Fruit fly (Drosophila melanogaster) whole organism, prepupa: ENCODE data around the gene CG8312.

Experiments used
- CG1621 ChIP-seq: fragments of 200-800 bp; sonication (Bioruptor generic); optimal IDR thresholded peaks from 3 replicates; lab custom pipeline; 2018; ENCODE audit warnings: missing biosample characterization, mild to moderate bottlenecking, missing genetic modification characterization
- CG32006 ChIP-seq: fragments of 200-800 bp; sonication (Bioruptor generic); optimal IDR thresholded peaks from 3 replicates; lab custom pipeline; 2017; ENCODE audit warnings: missing biosample characterization, mild to moderate bottlenecking, missing genetic modification characterization
- CG34406 ChIP-seq: fragments of 200-800 bp; sonication (Bioruptor generic); optimal IDR thresholded peaks from 3 replicates; lab custom pipeline; 2016; ENCODE audit warnings: missing biosample characterization, missing genetic modification characterization
- CG6808 ChIP-seq: fragments of 200-800 bp; sonication (Bioruptor generic); optimal IDR thresholded peaks from 3 replicates; lab custom pipeline; 2017; ENCODE audit warnings: missing biosample characterization, missing genetic modification characterization, mild to moderate bottlenecking, moderate library complexity, missing genetic modification reagents
- CG6854 ChIP-seq: fragments of 200-800 bp; sonication (Bioruptor generic); optimal IDR thresholded peaks from 2 replicates; lab custom pipeline; 2017; ENCODE audit warnings: missing biosample characterization, mild to moderate bottlenecking, missing genetic modification characterization
- CG8119 ChIP-seq: fragments of 200-800 bp; sonication (Bioruptor generic); IDR thresholded peaks from 3 replicates; pipeline ENCODE4 v1.3.6; 2022; ENCODE audit warnings: missing biosample characterization, missing genetic modification characterization
- Ets96B ChIP-seq: fragments of 200-800 bp; optimal IDR thresholded peaks from 2 replicates; lab custom pipeline; 2019; ENCODE audit warnings: missing biosample characterization, mild to moderate bottlenecking, missing genetic modification characterization, moderate library complexity
- Hr39 ChIP-seq: fragments of 200-800 bp; sonication (Bioruptor generic); optimal IDR thresholded peaks from 2 replicates; lab custom pipeline; 2016; ENCODE audit warnings: missing biosample characterization, missing genetic modification characterization
- OdsH ChIP-seq: fragments of 200-800 bp; sonication (Bioruptor generic); optimal IDR thresholded peaks from 3 replicates; lab custom pipeline; 2016; ENCODE audit warnings: missing biosample characterization, missing genetic modification characterization
- acj6 ChIP-seq: fragments of 200-800 bp; sonication (Bioruptor generic); optimal IDR thresholded peaks from 3 replicates; lab custom pipeline; 2016; ENCODE audit warnings: missing biosample characterization, missing genetic modification characterization
- pdm3 ChIP-seq: fragments of 200-800 bp; sonication (Bioruptor generic); optimal IDR thresholded peaks from 3 replicates; lab custom pipeline; 2016; ENCODE audit warnings: missing biosample characterization, missing genetic modification characterization
- salr ChIP-seq, 2 experiments: fragments of 200-800 bp; sonication (Bioruptor generic); optimal IDR thresholded peaks; 3 replicates each; lab custom pipeline; 2016 to 2018; ENCODE audit warnings: missing biosample characterization in 2 of 2, missing genetic modification characterization in 2 of 2, mild to moderate bottlenecking in 1 of 2

CG8312 gene

DNA sequence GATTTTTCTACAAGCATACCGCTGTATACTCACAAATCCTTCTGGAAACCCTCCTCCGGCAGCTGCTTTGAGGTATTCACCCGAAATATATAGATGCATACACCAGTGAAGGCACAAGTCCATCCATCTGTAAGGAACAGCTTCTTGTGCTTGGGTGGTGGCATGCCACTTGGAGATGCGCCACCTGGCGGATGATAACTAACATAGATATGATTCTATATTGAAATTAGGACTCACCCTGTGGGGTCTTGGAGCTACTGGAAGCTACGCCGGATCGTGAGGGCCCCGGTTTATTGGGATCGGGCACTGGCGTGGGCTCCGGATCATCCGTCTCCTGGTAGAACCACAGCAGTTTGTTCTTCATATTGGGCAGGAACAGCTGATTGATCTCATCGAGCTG, 82.1 kb downstream of the CG8312 start:
- TF ChIP-seq OdsH (no peak), CG34406 (GFP tag; lab: Kevin White, UChicago) (no peak), pdm3 (GFP tag; lab: Kevin White, UChicago) (no peak), salr (GFP tag; optimal IDR thresholded peaks at IDR 0.05; lab: Kevin White, UChicago) (no peak), Ets96B (no peak), CG32006 (no peak), CG6854 (GFP tag; lab: Kevin White, UChicago) (no peak), CG1621 (no peak)

DNA sequence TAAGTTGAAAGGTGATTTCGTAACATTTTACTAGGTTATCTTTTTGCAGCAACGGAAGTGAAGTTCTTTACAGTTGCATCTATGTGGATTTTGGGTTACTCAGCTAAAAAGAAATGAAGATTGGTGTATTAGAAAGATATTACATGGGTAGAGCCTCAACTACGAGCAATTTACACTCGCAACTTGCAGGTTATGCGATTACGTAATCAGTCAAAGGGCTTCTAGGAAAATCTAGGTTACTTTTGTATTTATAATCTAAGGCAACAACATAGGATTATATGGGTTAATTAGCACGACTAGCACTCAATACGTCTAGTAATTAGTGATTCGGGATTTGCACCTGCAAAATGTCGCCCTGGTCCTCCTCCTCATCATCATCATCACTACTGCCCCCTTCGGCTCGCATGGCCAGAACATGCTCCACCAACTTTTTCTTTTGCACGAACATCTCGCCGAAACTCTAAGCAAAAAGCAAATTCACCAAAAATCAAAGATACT, 83.1 kb downstream of the CG8312 start, which contains the start of gene Dhc1:
Gene Dhc1, minus strand, starts transcription at position 448 of the 498 bp plus-strand sequence.
- TF ChIP-seq CG8119 (GFP tag; lab: Robert Waterston, UW) (no peak), acj6 (no peak), Hr39 (GFP tag; lab: Kevin White, UChicago) (no peak), CG6808 (GFP tag; lab: Kevin White, UChicago) (no peak)
- TF ChIP-seq, all 60 proteins: peak for 0
